Fruit fly (Drosophila melanogaster) whole organism, pupa: ENCODE data around the gene CG44008.

Experiments
- CG17806 ChIP-seq: fragments of 200-800 bp; sonication (Bioruptor generic); optimal IDR thresholded peaks from 2 replicates; lab custom pipeline; 2018; ENCODE audit warnings: missing biosample characterization, mild to moderate bottlenecking, missing genetic modification characterization, moderate library complexity
- CG8301 ChIP-seq: fragments of 200-800 bp; sonication (Bioruptor generic); optimal IDR thresholded peaks from 2 replicates; lab custom pipeline; 2018; ENCODE audit warnings: missing biosample characterization, mild to moderate bottlenecking, missing genetic modification characterization
- CG9948 ChIP-seq: fragments of 200-800 bp; sonication (Bioruptor generic); optimal IDR thresholded peaks from 2 replicates; lab custom pipeline; 2018; ENCODE audit warnings: missing biosample characterization, mild to moderate bottlenecking, missing genetic modification characterization, moderate library complexity

DNA sequence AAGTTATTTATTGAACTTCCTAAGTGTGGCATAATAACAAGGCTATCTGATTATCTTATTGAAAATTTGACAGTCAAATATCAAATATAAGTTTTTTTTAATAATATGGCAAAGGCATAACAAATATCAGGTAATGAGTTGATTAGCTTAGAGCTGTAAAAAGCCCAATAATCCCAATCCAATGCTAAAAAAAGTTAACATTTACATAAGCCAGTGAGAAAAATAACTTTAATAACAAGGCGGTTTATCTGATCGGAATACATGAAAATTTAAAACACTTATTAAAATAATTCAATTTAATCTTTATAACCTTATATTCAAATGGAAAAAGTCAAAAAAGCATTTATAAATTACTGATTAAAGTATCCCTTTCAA lies 33.9 kb downstream of the CG44008 start:
- TF ChIP-seq CG9948 (tag; lab: Kevin White, UChicago) (no peak), CG8301 (tag; lab: Kevin White, UChicago) (no peak), CG17806 (tag; lab: Kevin White, UChicago) (no peak)
